Fruit fly (Drosophila melanogaster) whole organism, wandering third instar larva: Measurements from ENCODE around the gene CG14054.

Experiments
- Abd-B ChIP-seq: fragments of >200 bp; optimal IDR thresholded peaks from 2 replicates; lab custom pipeline; 2017; ENCODE audit warnings: missing biosample characterization, missing genetic modification characterization
- CG32264 ChIP-seq: fragments of 200-800 bp; sonication (Bioruptor generic); optimal IDR thresholded peaks from 2 replicates; lab custom pipeline; 2016; ENCODE audit warnings: missing biosample characterization, missing genetic modification characterization
- CG9705 ChIP-seq: fragments of 200-800 bp; sonication (Bioruptor generic); optimal IDR thresholded peaks from 2 replicates; lab custom pipeline; 2018; ENCODE audit warnings: missing biosample characterization, mild to moderate bottlenecking, missing genetic modification characterization
- CrebA ChIP-seq: fragments of 200-800 bp; sonication (Bioruptor generic); optimal IDR thresholded peaks from 2 replicates; lab custom pipeline; 2016; ENCODE audit warnings: missing biosample characterization, mild to moderate bottlenecking, missing genetic modification characterization, borderline replicate concordance
- Dfd ChIP-seq: fragments of >200 bp; optimal IDR thresholded peaks from 2 replicates; lab custom pipeline; 2017; ENCODE audit warnings: missing biosample characterization, missing genetic modification characterization
- Dif ChIP-seq: fragments of 200-275, 200-300 bp; sonication (Bioruptor generic); optimal IDR thresholded peaks from 2 replicates; lab custom pipeline; 2018; ENCODE audit warnings: missing biosample characterization, missing genetic modification characterization; ENCODE audit not compliant: partially characterized antibody
- GATAd ChIP-seq: sonication (Bioruptor generic); optimal IDR thresholded peaks from 2 replicates; lab custom pipeline; 2016; ENCODE audit warnings: missing biosample characterization, missing genetic modification characterization
- HLH106 ChIP-seq: fragments of 200-800 bp; optimal IDR thresholded peaks from 3 replicates; lab custom pipeline; 2019; ENCODE audit warnings: missing biosample characterization, mild to moderate bottlenecking, missing genetic modification characterization, moderate library complexity
- Hnf4 ChIP-seq: fragments of 200-800 bp; sonication (Bioruptor generic); optimal IDR thresholded peaks from 2 replicates; lab custom pipeline; 2016; ENCODE audit warnings: missing biosample characterization, mild to moderate bottlenecking, missing genetic modification characterization
- Hr78 ChIP-seq: fragments of >200 bp; optimal IDR thresholded peaks from 2 replicates; lab custom pipeline; 2017; ENCODE audit warnings: missing biosample characterization, missing genetic modification characterization
- Hr83 ChIP-seq: fragments of 200-300 bp; sonication (Bioruptor generic); optimal IDR thresholded peaks from 2 replicates; lab custom pipeline; 2016; ENCODE audit warnings: missing biosample characterization, mild to moderate bottlenecking, missing genetic modification characterization, moderate library complexity; ENCODE audit not compliant: poor library complexity, severe bottlenecking
- Jra ChIP-seq: sonication (Bioruptor generic); optimal IDR thresholded peaks from 2 replicates; lab custom pipeline; 2016; ENCODE audit warnings: missing biosample characterization, missing genetic modification characterization
- Mio ChIP-seq: sonication (Bioruptor generic); optimal IDR thresholded peaks from 2 replicates; lab custom pipeline; 2016; ENCODE audit warnings: missing biosample characterization, missing genetic modification characterization
- Myc ChIP-seq: fragments of >200 bp; optimal IDR thresholded peaks from 2 replicates; lab custom pipeline; 2017
- N ChIP-seq: fragments of >200 bp; optimal IDR thresholded peaks from 2 replicates; lab custom pipeline; 2018; ENCODE audit warnings: missing biosample characterization, missing external identifiers, missing genetic modification characterization
- OdsH ChIP-seq: fragments of 200-800 bp; sonication (Bioruptor generic); optimal IDR thresholded peaks from 2 replicates; lab custom pipeline; 2016; ENCODE audit warnings: missing biosample characterization, mild to moderate bottlenecking, missing genetic modification characterization
- Rel ChIP-seq, 2 experiments: fragments of 200-800 bp; sonication (Bioruptor generic) in 1 of 2; optimal IDR thresholded peaks; 2 replicates in 1 of 2; 3 replicates in 1 of 2; lab custom pipeline; 2016 to 2019; ENCODE audit warnings: mild to moderate bottlenecking in 2 of 2, missing biosample characterization in 2 of 2, missing genetic modification characterization in 2 of 2, moderate library complexity in 1 of 2
- Sp1 ChIP-seq: fragments of 200-800 bp; sonication (Bioruptor generic); optimal IDR thresholded peaks from 3 replicates; lab custom pipeline; 2019; ENCODE audit warnings: missing biosample characterization, mild to moderate bottlenecking, missing genetic modification characterization, moderate library complexity
- Vsx2 ChIP-seq: fragments of 200-300, 225-300 bp; sonication (Bioruptor generic); optimal IDR thresholded peaks from 2 replicates; lab custom pipeline; 2018; ENCODE audit warnings: missing biosample characterization, missing genetic modification characterization; ENCODE audit not compliant: partially characterized antibody
- br ChIP-seq: fragments of 200-800 bp; sonication (Bioruptor generic); optimal IDR thresholded peaks from 2 replicates; lab custom pipeline; 2016; ENCODE audit warnings: missing biosample characterization, missing genetic modification characterization
- brk ChIP-seq: fragments of 200-800 bp; sonication (Bioruptor generic); optimal IDR thresholded peaks from 2 replicates; lab custom pipeline; 2016; ENCODE audit warnings: missing biosample characterization, mild to moderate bottlenecking, missing genetic modification characterization
- dl ChIP-seq, 2 experiments: fragments of 175-275, 200-275 bp in 1 of 2; fragments of 200-275 bp in 1 of 2; sonication (Bioruptor generic); optimal IDR thresholded peaks; lab custom pipeline; 2018; ENCODE audit warnings: mild to moderate bottlenecking in 2 of 2, missing biosample characterization in 2 of 2, missing genetic modification characterization in 2 of 2, moderate library complexity in 2 of 2; ENCODE audit not compliant: partially characterized antibody in 2 of 2, insufficient read depth in 1 of 2
- dmrt93B ChIP-seq: fragments of 200-800 bp; sonication (Bioruptor generic); optimal IDR thresholded peaks from 2 replicates; lab custom pipeline; 2018; ENCODE audit warnings: missing biosample characterization, mild to moderate bottlenecking, missing genetic modification characterization
- dsf ChIP-seq: sonication (Bioruptor generic); optimal IDR thresholded peaks from 2 replicates; lab custom pipeline; 2016; ENCODE audit warnings: missing biosample characterization, missing genetic modification characterization, borderline replicate concordance
- ey ChIP-seq: fragments of 200-800 bp; sonication (Bioruptor generic); optimal IDR thresholded peaks from 2 replicates; lab custom pipeline; 2016; ENCODE audit warnings: missing biosample characterization, missing genetic modification characterization
- foxo ChIP-seq, 2 experiments: fragments of 200-800 bp; sonication (Bioruptor generic); optimal IDR thresholded peaks; 2 replicates in 1 of 2; 3 replicates in 1 of 2; lab custom pipeline; 2016 to 2017; ENCODE audit warnings: missing biosample characterization in 2 of 2, missing genetic modification characterization in 2 of 2
- fru ChIP-seq: fragments of 200-800 bp; sonication (Bioruptor generic); optimal IDR thresholded peaks from 3 replicates; lab custom pipeline; 2016; ENCODE audit warnings: missing biosample characterization, mild to moderate bottlenecking, missing genetic modification characterization
- h ChIP-seq: fragments of 200-800 bp; sonication (Bioruptor generic); optimal IDR thresholded peaks from 3 replicates; lab custom pipeline; 2016; ENCODE audit warnings: missing biosample characterization, mild to moderate bottlenecking, missing genetic modification characterization
- jim ChIP-seq: fragments of 175-275, 200-325 bp; sonication (Bioruptor generic); optimal IDR thresholded peaks from 2 replicates; lab custom pipeline; 2016; ENCODE audit warnings: missing biosample characterization, mild to moderate bottlenecking, missing genetic modification characterization
- lola ChIP-seq: fragments of >200 bp; optimal IDR thresholded peaks from 2 replicates; lab custom pipeline; 2017; ENCODE audit warnings: missing biosample characterization, missing genetic modification characterization
- pan ChIP-seq: fragments of >200 bp; optimal IDR thresholded peaks from 2 replicates; lab custom pipeline; 2017
- psq ChIP-seq: fragments of 200-800 bp; sonication (Bioruptor generic); optimal IDR thresholded peaks from 3 replicates; lab custom pipeline; 2017; ENCODE audit warnings: missing biosample characterization, mild to moderate bottlenecking, missing genetic modification characterization, moderate library complexity
- rgr ChIP-seq: fragments of 200-800 bp; sonication (Bioruptor generic); optimal IDR thresholded peaks from 3 replicates; lab custom pipeline; 2016; ENCODE audit warnings: missing biosample characterization, mild to moderate bottlenecking, missing genetic modification characterization
- sage ChIP-seq: fragments of 200-800 bp; sonication (Bioruptor generic); optimal IDR thresholded peaks from 2 replicates; lab custom pipeline; 2016; ENCODE audit warnings: missing biosample characterization, mild to moderate bottlenecking, missing genetic modification characterization
- sv ChIP-seq: fragments of 200-800 bp; sonication (Bioruptor generic); optimal IDR thresholded peaks from 3 replicates; lab custom pipeline; 2016; ENCODE audit warnings: missing biosample characterization, missing genetic modification characterization
- tai ChIP-seq: sonication (Bioruptor generic); optimal IDR thresholded peaks from 2 replicates; lab custom pipeline; 2016; ENCODE audit warnings: missing biosample characterization, missing genetic modification characterization
- usp ChIP-seq: fragments of >200 bp; optimal IDR thresholded peaks from 2 replicates; lab custom pipeline; 2017; ENCODE audit warnings: missing biosample characterization, missing genetic modification characterization
- woc ChIP-seq: sonication (Bioruptor generic); optimal IDR thresholded peaks from 2 replicates; lab custom pipeline; 2016; ENCODE audit warnings: missing biosample characterization, mild to moderate bottlenecking, missing genetic modification characterization

The CG14054 gene

dm6 chrX:2050070-2050899 is 15.9 kb downstream of the CG14054 start, which contains the start of gene moody:
TSS of gene moody (minus strand) at chrX:2050120.
- TF ChIP-seq CG9705 (GFP tag; lab: Kevin White, UChicago) = peak; percentile 93
- peak; percentile 96 for TF ChIP-seq OdsH (GFP tag; lab: Kevin White, UChicago)
- TF ChIP-seq h = peak; percentile 98
- TF ChIP-seq Dif = peak; percentile 76
- TF ChIP-seq woc (GFP tag; lab: Kevin White, UChicago) = peak; percentile 90
- no peak for TF ChIP-seq pan (lab: Kevin White, UChicago)
- TF ChIP-seq lola (GFP tag; lab: Kevin White, UChicago) = no peak
- peak; percentile 97 for TF ChIP-seq rgr (GFP tag; lab: Kevin White, UChicago)
- no peak for TF ChIP-seq Abd-B (GFP tag; lab: Kevin White, UChicago)
- peak; percentile 90 for TF ChIP-seq Jra
- TF ChIP-seq GATAd = peak; percentile 56
- no peak for TF ChIP-seq CrebA
- peak; percentile 98 for TF ChIP-seq br (GFP tag; lab: Kevin White, UChicago)
- TF ChIP-seq Sp1 (GFP tag; lab: Kevin White, UChicago) = peak; percentile 94
- TF ChIP-seq brk (GFP tag; lab: Kevin White, UChicago) = no peak
- TF ChIP-seq Dfd (GFP tag; lab: Kevin White, UChicago) = no peak
- peak; percentile 89 for TF ChIP-seq Mio
- peak; percentile 98 for TF ChIP-seq Hr83 (GFP tag; lab: Kevin White, UChicago)
- TF ChIP-seq ey = peak; percentile 97
- no peak for TF ChIP-seq Vsx2 (GFP tag; lab: Kevin White, UChicago)
- peak; percentile 86 for TF ChIP-seq CG32264 (GFP tag; lab: Kevin White, UChicago)
- TF ChIP-seq dl (GFP tag; optimal IDR thresholded peaks at IDR 0.05; lab: Kevin White, UChicago; ENCODE audit: insufficient read depth in 1 of 2, partially characterized antibody in 2 of 2) = peak; percentile 69 to 81
- TF ChIP-seq dmrt93B (GFP tag; lab: Kevin White, UChicago) = peak; percentile 88
- TF ChIP-seq Hnf4 (GFP tag; lab: Kevin White, UChicago) = peak; percentile 95
- peak; percentile 97 for TF ChIP-seq fru
- TF ChIP-seq sage (GFP tag; lab: Kevin White, UChicago) = peak; percentile 84
- TF ChIP-seq N (GFP tag; lab: Kevin White, UChicago) = no peak
- TF ChIP-seq jim (GFP tag; lab: Kevin White, UChicago) = peak; percentile 37
- no peak for TF ChIP-seq tai (GFP tag; lab: Kevin White, UChicago)
- TF ChIP-seq Hr78 (GFP tag; lab: Kevin White, UChicago) = no peak
- no peak for TF ChIP-seq usp (GFP tag; lab: Kevin White, UChicago)
- TF ChIP-seq foxo (GFP tag; optimal IDR thresholded peaks at IDR 0.05; lab: Kevin White, UChicago) = peak; percentile 77 to 99
- TF ChIP-seq sv = peak; percentile 93
- peak; percentile 79 for TF ChIP-seq dsf (GFP tag; lab: Kevin White, UChicago)
- peak; percentile 75 for TF ChIP-seq Rel (GFP tag; optimal IDR thresholded peaks at IDR 0.05; lab: Kevin White, UChicago)
- peak; percentile 84 for TF ChIP-seq Rel (tag; optimal IDR thresholded peaks at IDR 0.05; lab: Kevin White, UChicago)
- TF ChIP-seq HLH106 (tag; lab: Kevin White, UChicago) = peak; percentile 95
- TF ChIP-seq Myc (lab: Kevin White, UChicago) = no peak
- peak; percentile 87 for TF ChIP-seq psq
- TF ChIP-seq, all 38 proteins: peak for 26
